Worm (Caenorhabditis elegans) whole organism, L2 larva: Measurements from ENCODE around the gene C45B11.6.

Experiments used
- F13H6.1 ChIP-seq: sonication (generic microtip); optimal IDR thresholded peaks from 2 replicates; lab custom pipeline; 2016; ENCODE audit warnings: missing genetic modification characterization, missing compliant biosample characterization
- R02D3.7 ChIP-seq: fragments of 150-350 bp; optimal IDR thresholded peaks from 2 replicates; lab custom pipeline; 2014; ENCODE audit warnings: missing biosample characterization, missing genetic modification characterization
- Y55F3AM.14 ChIP-seq: fragments of 200-800 bp; sonication (Bioruptor generic); optimal IDR thresholded peaks from 2 replicates; lab custom pipeline; 2018; ENCODE audit warnings: mild to moderate bottlenecking, missing genetic modification characterization, missing compliant biosample characterization
- alr-1 ChIP-seq: fragments of 150-350 bp; optimal IDR thresholded peaks from 2 replicates; lab custom pipeline; 2014; ENCODE audit warnings: missing biosample characterization, missing genetic modification characterization
- aly-2 ChIP-seq: fragments of 150-350 bp; optimal IDR thresholded peaks from 2 replicates; lab custom pipeline; 2014; ENCODE audit warnings: missing biosample characterization, missing genetic modification characterization
- ama-1 ChIP-seq: fragments of 150-350 bp; optimal IDR thresholded peaks from 2 replicates; lab custom pipeline; 2018; ENCODE audit warnings: inconsistent platforms
- blmp-1 ChIP-seq: sonication (generic microtip); optimal IDR thresholded peaks from 2 replicates; lab custom pipeline; 2017; ENCODE audit warnings: missing genetic modification characterization, mild to moderate bottlenecking, missing compliant biosample characterization, antibody characterized with exemption, moderate library complexity; ENCODE audit not compliant: insufficient read depth
- ceh-16 ChIP-seq: fragments of 150-350 bp; optimal IDR thresholded peaks from 2 replicates; lab custom pipeline; 2014; ENCODE audit warnings: missing biosample characterization, missing genetic modification characterization
- ceh-82 ChIP-seq: fragments of 150-350 bp; optimal IDR thresholded peaks from 2 replicates; lab custom pipeline; 2014; ENCODE audit warnings: missing biosample characterization, missing genetic modification characterization
- crh-2 ChIP-seq: sonication (generic microtip); optimal IDR thresholded peaks from 2 replicates; lab custom pipeline; 2017; ENCODE audit warnings: missing biosample characterization, missing genetic modification characterization
- dmd-4 ChIP-seq: sonication (generic microtip); optimal IDR thresholded peaks from 2 replicates; lab custom pipeline; 2017; ENCODE audit warnings: missing biosample characterization, missing genetic modification characterization
- egl-27 ChIP-seq: sonication (generic microtip); optimal IDR thresholded peaks from 3 replicates; lab custom pipeline; 2017; ENCODE audit warnings: missing biosample characterization, missing genetic modification reagents, missing genetic modification characterization
- elt-3 ChIP-seq: sonication (generic microtip); optimal IDR thresholded peaks from 2 replicates; lab custom pipeline; 2017; ENCODE audit warnings: missing biosample characterization, missing genetic modification characterization
- fos-1 ChIP-seq: fragments of 150-350 bp; optimal IDR thresholded peaks from 2 replicates; lab custom pipeline; 2014; ENCODE audit warnings: missing biosample characterization, missing genetic modification characterization
- gmeb-1 ChIP-seq: fragments of 150-350 bp; optimal IDR thresholded peaks from 2 replicates; lab custom pipeline; 2014; ENCODE audit warnings: missing biosample characterization, missing genetic modification characterization
- lin-11 ChIP-seq: fragments of 150-350 bp; sonication (generic microtip); optimal IDR thresholded peaks from 2 replicates; lab custom pipeline; 2014; ENCODE audit warnings: missing biosample characterization, missing genetic modification characterization, inconsistent platforms, mixed read lengths
- lin-13 ChIP-seq: fragments of 150-350 bp; optimal IDR thresholded peaks from 2 replicates; lab custom pipeline; 2014; ENCODE audit warnings: missing biosample characterization, missing genetic modification reagents, missing genetic modification characterization
- lsy-2 ChIP-seq, 2 experiments: fragments of 150-350 bp in 1 of 2; sonication (generic microtip) in 1 of 2; optimal IDR thresholded peaks; 2 replicates each; lab custom pipeline; 2014 to 2017; ENCODE audit warnings: missing biosample characterization in 2 of 2, missing genetic modification characterization in 2 of 2
- mbf-1 ChIP-seq: sonication (generic microtip); optimal IDR thresholded peaks from 2 replicates; lab custom pipeline; 2017; ENCODE audit warnings: missing biosample characterization, missing genetic modification characterization
- mdl-1 ChIP-seq, 2 experiments: fragments of 150-350 bp in 1 of 2; sonication (generic microtip) in 1 of 2; optimal IDR thresholded peaks; 2 replicates each; lab custom pipeline; 2017; ENCODE audit warnings: missing biosample characterization in 2 of 2, missing genetic modification characterization in 2 of 2
- nhr-10 ChIP-seq: sonication (generic microtip); optimal IDR thresholded peaks from 2 replicates; lab custom pipeline; 2017; ENCODE audit warnings: missing biosample characterization, missing genetic modification characterization
- nhr-11 ChIP-seq: fragments of 150-350 bp; optimal IDR thresholded peaks from 2 replicates; lab custom pipeline; 2014; ENCODE audit warnings: missing biosample characterization, missing genetic modification characterization
- nhr-12 ChIP-seq: fragments of 150-350 bp; optimal IDR thresholded peaks from 2 replicates; lab custom pipeline; 2014; ENCODE audit warnings: missing biosample characterization, missing genetic modification characterization
- nhr-129 ChIP-seq: fragments of 150-350 bp; optimal IDR thresholded peaks from 2 replicates; lab custom pipeline; 2014; ENCODE audit warnings: missing biosample characterization, missing genetic modification characterization
- nhr-21 ChIP-seq: fragments of 150-350 bp; optimal IDR thresholded peaks from 2 replicates; lab custom pipeline; 2014; ENCODE audit warnings: missing biosample characterization, missing genetic modification characterization
- nhr-237 ChIP-seq: fragments of 150-350 bp; optimal IDR thresholded peaks from 2 replicates; lab custom pipeline; 2014; ENCODE audit warnings: missing biosample characterization, missing genetic modification characterization
- nhr-25 ChIP-seq: fragments of 150-350 bp; sonication (generic microtip); optimal IDR thresholded peaks from 3 replicates; lab custom pipeline; 2014; ENCODE audit warnings: missing biosample characterization, missing genetic modification characterization
- nhr-6 ChIP-seq: fragments of 150-350 bp; optimal IDR thresholded peaks from 2 replicates; lab custom pipeline; 2014; ENCODE audit warnings: missing biosample characterization, missing genetic modification characterization
- peb-1 ChIP-seq: fragments of 150-350 bp; optimal IDR thresholded peaks from 2 replicates; lab custom pipeline; 2014; ENCODE audit warnings: missing biosample characterization, missing genetic modification characterization
- skn-1 ChIP-seq: sonication (generic microtip); optimal IDR thresholded peaks from 2 replicates; lab custom pipeline; 2017; ENCODE audit warnings: missing biosample characterization, missing genetic modification characterization
- sma-3 ChIP-seq: sonication (generic microtip); optimal IDR thresholded peaks from 2 replicates; lab custom pipeline; 2016; ENCODE audit warnings: missing genetic modification reagents, missing genetic modification characterization, missing compliant biosample characterization
- sma-9 ChIP-seq, 2 experiments: fragments of 150-350 bp in 1 of 2; sonication (generic microtip) in 1 of 2; optimal IDR thresholded peaks; 2 replicates each; lab custom pipeline; 2014 to 2016; ENCODE audit warnings: missing genetic modification characterization in 2 of 2, mild to moderate bottlenecking in 1 of 2, missing biosample characterization in 1 of 2, missing compliant biosample characterization in 1 of 2, missing genetic modification reagents in 1 of 2, moderate library complexity in 1 of 2
- unc-39 ChIP-seq: fragments of 150-350 bp; optimal IDR thresholded peaks from 2 replicates; lab custom pipeline; 2014; ENCODE audit warnings: missing biosample characterization, missing genetic modification characterization
- unc-55 ChIP-seq: fragments of 150-350 bp; sonication (generic microtip); optimal IDR thresholded peaks from 3 replicates; lab custom pipeline; 2014; ENCODE audit warnings: missing biosample characterization, missing genetic modification reagents, missing genetic modification characterization
- unc-62 ChIP-seq: fragments of 150-350 bp; optimal IDR thresholded peaks from 2 replicates; lab custom pipeline; 2014; ENCODE audit warnings: missing biosample characterization, missing genetic modification reagents, missing genetic modification characterization
- zag-1 ChIP-seq: fragments of 150-350 bp; optimal IDR thresholded peaks from 2 replicates; lab custom pipeline; 2014; ENCODE audit warnings: missing biosample characterization, missing genetic modification characterization
- ztf-1 ChIP-seq: fragments of 200-800 bp; sonication (Bioruptor generic); conservative IDR thresholded peaks from 2 replicates; pipeline ENCODE4 v1.3.6; 2022; ENCODE audit warnings: missing genetic modification characterization, missing compliant biosample characterization
- ztf-11 ChIP-seq: sonication (generic microtip); optimal IDR thresholded peaks from 2 replicates; lab custom pipeline; 2017; ENCODE audit warnings: missing biosample characterization, missing genetic modification characterization
- ztf-4 ChIP-seq: fragments of 150-350 bp; optimal IDR thresholded peaks from 2 replicates; lab custom pipeline; 2014; ENCODE audit warnings: missing biosample characterization, missing genetic modification characterization

Gene C45B11.6

DNA sequence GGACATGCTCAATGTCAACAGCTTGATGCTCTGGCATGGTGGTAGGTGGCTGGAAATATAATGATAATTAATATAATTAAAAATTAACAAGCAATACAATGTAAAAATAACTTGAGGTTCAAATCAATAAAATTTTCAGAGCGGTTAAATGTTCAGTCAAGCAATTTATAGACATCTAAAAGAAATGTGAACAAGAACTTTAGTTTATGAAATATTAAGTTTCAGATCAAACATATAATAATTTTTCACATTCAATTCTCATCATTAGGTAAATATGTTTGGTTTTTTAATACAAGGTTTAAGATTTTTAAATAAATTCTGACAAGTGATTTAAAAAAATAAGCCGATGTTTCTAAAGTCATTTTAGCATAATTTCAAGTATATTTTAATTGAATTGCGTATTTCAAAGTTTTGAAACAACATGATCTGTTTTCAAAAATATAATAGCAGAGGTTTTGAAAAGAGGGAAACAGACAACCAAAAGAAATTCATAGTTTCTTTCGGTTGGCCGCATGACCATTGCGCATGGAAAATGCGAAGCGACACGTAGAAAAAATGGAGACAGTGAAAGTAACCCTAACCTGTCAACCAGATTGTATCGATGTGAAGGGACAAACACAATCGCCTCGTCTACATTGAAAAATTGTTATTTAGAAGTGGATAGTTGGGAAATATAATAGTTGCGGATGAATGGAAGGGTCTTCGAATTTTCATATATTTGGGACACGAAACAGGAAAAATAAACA is 16.5 kb downstream of the C45B11.6 start, which contains the start of gene T04C12.11:
TSS of gene T04C12.11 (minus strand) at position 51 of the 746 bp plus-strand sequence.
- TF ChIP-seq nhr-237 (tag; lab: Kevin White, UChicago) (no peak), nhr-129 (tag; lab: Kevin White, UChicago) (peak; percentile 58), gmeb-1 (tag; lab: Kevin White, UChicago) (no peak), nhr-25 (tag; lab: Kevin White, UChicago) (peak; percentile 64), nhr-6 (peak; percentile 13), crh-2 (peak; percentile 69), fos-1 (tag; lab: Kevin White, UChicago) (peak; percentile 12), nhr-12 (tag; lab: Kevin White, UChicago) (no peak), elt-3 (tag; lab: Kevin White, UChicago) (no peak), ama-1 (lab: Kevin White, UChicago) (no peak), blmp-1 (tag; lab: Kevin White, UChicago) (peak; percentile 95), ztf-11 (no peak)

DNA sequence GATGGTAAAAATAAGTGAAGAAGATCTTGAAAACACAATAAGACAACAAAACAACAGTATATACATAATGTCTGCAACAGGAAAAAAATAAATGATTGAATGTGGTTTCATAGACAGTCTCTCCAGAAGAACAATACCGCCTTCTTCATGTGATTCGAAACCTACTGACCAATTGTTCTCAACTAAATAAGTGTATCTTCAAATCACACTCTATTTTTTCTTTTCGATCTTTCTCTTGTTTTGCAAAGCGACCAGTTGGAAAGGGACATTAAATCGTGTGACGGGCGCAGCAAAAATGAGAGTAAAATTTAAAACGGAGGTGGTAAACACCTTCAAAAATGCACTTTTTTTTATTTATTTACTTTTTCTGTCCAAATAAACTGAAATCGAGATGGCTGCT is 18.0 kb downstream of the C45B11.6 start:
- TF ChIP-seq peb-1 (tag; lab: Kevin White, UChicago) (no peak), ztf-11 (no peak), nhr-25 (tag; lab: Kevin White, UChicago) (peak; percentile 23), unc-55 (GFP tag; lab: Kevin White, UChicago) (no peak), nhr-12 (tag; lab: Kevin White, UChicago) (no peak), unc-62 (no peak), ceh-82 (no peak), lin-13 (GFP tag; lab: Kevin White, UChicago) (no peak), nhr-237 (tag; lab: Kevin White, UChicago) (no peak), nhr-11 (tag; lab: Kevin White, UChicago) (no peak), nhr-129 (tag; lab: Kevin White, UChicago) (peak; percentile 6), nhr-10 (tag; lab: Kevin White, UChicago) (no peak), nhr-21 (tag; lab: Kevin White, UChicago) (no peak), egl-27 (tag; lab: Kevin White, UChicago) (no peak), F13H6.1 (no peak)

DNA sequence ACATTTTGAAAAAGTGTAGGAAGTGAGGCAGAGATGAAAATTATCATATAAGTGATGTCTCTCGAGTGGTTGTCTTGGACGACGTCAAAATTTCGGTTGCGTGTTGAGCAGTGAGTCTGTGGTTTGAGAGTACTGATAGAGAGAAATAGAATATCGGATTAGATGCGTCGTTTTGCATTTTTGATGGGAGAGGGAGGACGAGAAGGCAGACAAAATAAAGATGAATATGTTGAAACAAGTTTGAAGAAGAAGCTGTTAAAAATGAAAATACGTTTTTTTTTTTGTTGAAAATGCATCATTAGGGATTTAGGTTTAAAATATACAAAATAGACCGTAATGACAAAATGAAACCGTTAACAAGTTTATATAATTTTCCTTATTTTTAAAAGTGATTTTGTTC is 19.2 kb downstream of the C45B11.6 start, which contains the start of gene T04C12.9:
TSS of gene T04C12.9 (minus strand) at position 101 of the 400 bp plus-strand sequence.
- no peak for TF ChIP-seq F13H6.1
- TF ChIP-seq unc-55 (GFP tag; lab: Kevin White, UChicago), result peak; percentile 34

DNA sequence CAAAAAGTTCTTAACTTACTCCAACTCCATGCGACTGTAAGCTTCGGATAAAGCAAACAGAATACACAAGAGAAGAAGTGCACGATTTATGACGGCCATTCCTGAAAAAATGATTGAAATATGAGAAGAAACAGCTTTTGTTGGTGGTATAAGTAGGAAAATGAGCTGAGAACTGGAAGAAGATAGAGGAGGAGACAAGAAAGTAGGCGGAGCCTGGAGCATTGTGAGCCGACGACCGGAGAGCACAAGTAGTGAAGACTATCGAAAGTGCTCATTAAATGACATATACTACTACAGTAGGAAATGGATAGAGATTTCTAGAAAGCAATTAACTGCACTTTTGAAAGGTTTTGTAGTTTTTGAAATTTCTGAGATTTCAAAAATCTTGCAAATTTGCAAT is 21.6 kb downstream of the C45B11.6 start, which contains the start of gene nlp-80:
TSS of gene nlp-80 (minus strand) at position 101 of the 400 bp plus-strand sequence.
- TF ChIP-seq blmp-1 (tag; lab: Kevin White, UChicago), result no peak
- no peak for TF ChIP-seq nhr-11 (tag; lab: Kevin White, UChicago)
- TF ChIP-seq nhr-6, result no peak
- TF ChIP-seq ceh-16, result no peak
- no peak for TF ChIP-seq lin-11
- TF ChIP-seq R02D3.7 (tag; lab: Kevin White, UChicago), result no peak
- no peak for TF ChIP-seq lsy-2 (tag; optimal IDR thresholded peaks at IDR 0.05; lab: Kevin White, UChicago)

DNA sequence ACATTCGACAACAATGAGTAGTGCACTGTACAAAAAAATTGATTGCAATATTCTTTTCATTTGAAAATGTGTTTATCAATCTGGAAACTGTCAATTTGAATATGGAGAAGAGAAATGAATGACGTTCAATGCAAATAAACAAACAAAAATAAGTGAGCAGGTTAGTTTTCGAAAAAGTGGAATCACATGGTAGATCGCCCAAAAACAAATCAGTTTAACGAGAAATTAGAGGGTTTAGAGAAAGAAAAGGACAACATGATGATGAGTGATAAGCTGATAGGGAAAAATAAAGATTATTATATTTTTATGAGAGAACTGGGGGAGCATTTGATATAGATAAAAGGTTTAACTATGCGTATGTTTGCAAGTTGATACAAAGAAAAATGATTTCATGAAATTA is 25.4 kb downstream of the C45B11.6 start, which contains the start of gene T04C12.8:
TSS of gene T04C12.8 (minus strand) at position 82 of the 400 bp plus-strand sequence.
- TF ChIP-seq skn-1 (tag; lab: Kevin White, UChicago), result peak; percentile 78
- no peak for TF ChIP-seq lin-13 (GFP tag; lab: Kevin White, UChicago)
- no peak for TF ChIP-seq ztf-1 (GFP tag; lab: Robert Waterston, UW)
- no peak for TF ChIP-seq alr-1
- TF ChIP-seq aly-2 (tag; lab: Kevin White, UChicago), result no peak
- TF ChIP-seq sma-3, result peak; percentile 11
- TF ChIP-seq F13H6.1, result peak; percentile 31
- TF ChIP-seq zag-1 (tag; lab: Kevin White, UChicago), result no peak
- peak; percentile 51 for TF ChIP-seq sma-9 (GFP tag; optimal IDR thresholded peaks at IDR 0.05; lab: Kevin White, UChicago)
- TF ChIP-seq sma-9 (tag; optimal IDR thresholded peaks at IDR 0.05; lab: Kevin White, UChicago), result no peak
- no peak for TF ChIP-seq blmp-1 (tag; lab: Kevin White, UChicago)
- no peak for TF ChIP-seq Y55F3AM.14 (GFP tag; lab: Kevin White, UChicago)
- no peak for TF ChIP-seq nhr-12 (tag; lab: Kevin White, UChicago)
- TF ChIP-seq gmeb-1 (tag; lab: Kevin White, UChicago), result peak; percentile 18
- TF ChIP-seq lsy-2 (tag; optimal IDR thresholded peaks at IDR 0.05; lab: Kevin White, UChicago), result peak in 1 of 2 experiments; percentile 46
- TF ChIP-seq crh-2, result peak; percentile 62
- no peak for TF ChIP-seq mbf-1 (tag; lab: Kevin White, UChicago)
- no peak for TF ChIP-seq unc-62
- TF ChIP-seq ceh-82, result no peak
- no peak for TF ChIP-seq nhr-129 (tag; lab: Kevin White, UChicago)
- TF ChIP-seq ztf-4 (tag; lab: Kevin White, UChicago), result no peak
- no peak for TF ChIP-seq ztf-11
- TF ChIP-seq nhr-25 (tag; lab: Kevin White, UChicago), result peak; percentile 13
- TF ChIP-seq unc-39 (tag; lab: Kevin White, UChicago), result no peak
- no peak for TF ChIP-seq elt-3 (tag; lab: Kevin White, UChicago)
- TF ChIP-seq nhr-6, result no peak
- no peak for TF ChIP-seq dmd-4 (tag; lab: Kevin White, UChicago)
- peak; percentile 86 for TF ChIP-seq fos-1 (tag; lab: Kevin White, UChicago)
- TF ChIP-seq lin-11, result no peak
- peak; percentile 15 for TF ChIP-seq egl-27 (tag; lab: Kevin White, UChicago)
- no peak for TF ChIP-seq ceh-16
- TF ChIP-seq R02D3.7 (tag; lab: Kevin White, UChicago), result no peak
- peak in 1 of 2 experiments; percentile 33 for TF ChIP-seq mdl-1 (tag; optimal IDR thresholded peaks at IDR 0.05; lab: Kevin White, UChicago)
- TF ChIP-seq nhr-21 (tag; lab: Kevin White, UChicago), result peak; percentile 5
